Worm (Caenorhabditis elegans) whole organism, young adult: ENCODE data around the gene lips-13.

ENCODE experiments used
- F57A8.1 ChIP-seq: fragments of 200-800 bp; sonication (Bioruptor generic); optimal IDR thresholded peaks from 2 replicates; lab custom pipeline; 2018; ENCODE audit warnings: mild to moderate bottlenecking, missing genetic modification characterization, moderate library complexity, missing compliant biosample characterization
- attf-5 ChIP-seq: fragments of 200-800 bp; sonication (Bioruptor generic); optimal IDR thresholded peaks from 2 replicates; lab custom pipeline; 2018; ENCODE audit warnings: mild to moderate bottlenecking, missing genetic modification characterization, missing compliant biosample characterization
- cebp-2 ChIP-seq: fragments of 200-800 bp; sonication (Bioruptor generic); IDR thresholded peaks from 2 replicates; pipeline ENCODE4 v1.3.6; 2022; ENCODE audit warnings: missing genetic modification characterization, missing compliant biosample characterization
- tbx-9 ChIP-seq: sonication (generic microtip); optimal IDR thresholded peaks from 2 replicates; lab custom pipeline; 2016; ENCODE audit warnings: borderline replicate concordance, missing genetic modification characterization, inconsistent platforms, missing compliant biosample characterization

Gene lips-13

DNA sequence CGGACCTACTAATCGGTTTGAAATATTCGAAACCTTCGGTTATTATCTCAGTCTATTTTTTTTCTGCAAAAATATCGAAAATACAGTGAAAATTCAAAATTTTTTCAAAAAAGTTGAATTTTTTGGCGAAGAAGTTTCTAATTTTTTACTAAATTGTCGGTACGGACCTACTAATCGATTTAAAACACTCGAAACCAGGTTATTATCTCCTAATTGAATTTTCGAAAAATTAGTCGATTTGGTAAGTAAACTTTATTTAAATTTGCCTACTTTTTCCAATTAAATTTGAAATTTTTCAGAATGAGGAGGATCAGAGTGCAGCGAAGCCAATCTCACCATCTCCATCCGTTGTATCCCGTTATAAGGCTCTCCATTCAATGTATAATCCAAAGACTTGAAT lies 47.0 kb downstream of the lips-13 start, which contains the start of gene K02E7.12 (continued):
- TF ChIP-seq tbx-9 (tag; lab: Kevin White, UChicago) = no peak
- TF ChIP-seq attf-5 (GFP tag; lab: Kevin White, UChicago) = no peak
- TF ChIP-seq, all 124 proteins: peak for 0

DNA sequence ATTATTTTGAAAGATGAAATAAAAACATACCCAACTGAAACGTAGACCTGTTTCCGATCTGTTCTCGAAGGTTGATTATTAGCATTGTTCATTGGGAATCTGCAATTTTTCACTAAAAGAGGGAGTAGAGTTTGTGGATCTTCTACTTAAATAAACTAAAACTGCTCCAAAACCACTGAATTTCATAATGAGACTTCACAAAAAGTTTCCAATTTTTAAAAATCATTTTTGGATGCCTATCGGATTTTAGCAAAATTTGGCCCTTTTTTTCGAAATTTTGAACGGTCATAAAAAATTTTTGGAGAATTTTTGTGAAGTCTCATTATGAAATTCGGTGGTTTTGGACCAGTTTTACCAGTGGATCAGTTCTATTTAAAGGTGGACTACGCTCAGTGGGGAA lies 50.9 kb downstream of the lips-13 start, which contains the start of gene K02E7.10:
Gene K02E7.10, minus strand, starts transcription at position 101 of the 400 bp plus-strand sequence.
- TF ChIP-seq F57A8.1 (GFP tag; lab: Kevin White, UChicago) (no peak), cebp-2 (GFP tag; lab: Robert Waterston, UW) (no peak)
